Worm (Caenorhabditis elegans): ENCODE results near the gene F44A6.4.

- TF ChIP-seq unc-130 (GFP tag; optimal IDR thresholded peaks at IDR 0.05): no peak
- no peak for TF ChIP-seq daf-12 (tag; optimal IDR thresholded peaks at IDR 0.05)
- no peak for TF ChIP-seq nhr-25 (tag; optimal IDR thresholded peaks at IDR 0.05; ENCODE audit: borderline replicate concordance, insufficient read depth)
- no peak for TF ChIP-seq nhr-6 (tag; optimal IDR thresholded peaks at IDR 0.05)
- TF ChIP-seq unc-62 (GFP tag; optimal IDR thresholded peaks at IDR 0.05 in 1 of 2): no peak
- no peak for TF ChIP-seq unc-62 (tag; optimal IDR thresholded peaks at IDR 0.05)
- no peak for TF ChIP-seq nhr-237 (tag; optimal IDR thresholded peaks at IDR 0.05)
- TF ChIP-seq lin-15B (tag; optimal IDR thresholded peaks at IDR 0.05): no peak
- no peak for TF ChIP-seq unc-39 (tag; optimal IDR thresholded peaks at IDR 0.05)
- no peak for TF ChIP-seq R02D3.7 (tag; optimal IDR thresholded peaks at IDR 0.05)
- TF ChIP-seq nhr-11 (tag; optimal IDR thresholded peaks at IDR 0.05): no peak
- no peak for TF ChIP-seq mxl-2 (GFP tag; conservative IDR thresholded peaks at IDR 0.05)
- no peak for TF ChIP-seq nhr-41 (GFP tag; IDR thresholded peaks at IDR 0.05)
- no peak for TF ChIP-seq dve-1 (tag; optimal IDR thresholded peaks at IDR 0.05; ENCODE audit: insufficient read depth)
- no peak for TF ChIP-seq lin-39 (tag; optimal IDR thresholded peaks at IDR 0.05)
Observed at ce11 chrX:10260035-10260434, 44.7 kb upstream of the F44A6.4 start, which contains the start of gene C32A9.1.
